Worm (Caenorhabditis elegans) whole organism, dauer: Measurements from ENCODE around the gene ooc-5.

ENCODE experiments used
- unc-62 ChIP-seq: sonication (generic microtip); optimal IDR thresholded peaks from 2 replicates; lab custom pipeline; 2017; ENCODE audit warnings: missing biosample characterization, missing genetic modification reagents, missing genetic modification characterization

ooc-5 gene

ce11 chrII:8992780-8993179 lies at the start of gene ooc-5:
Gene ooc-5 (plus strand): TSS chrII:8993160.
- TF ChIP-seq unc-62 (GFP tag; lab: Kevin White, UChicago): no peak

ce11 chrII:8945167-8945566 lies 47.8 kb upstream of the ooc-5 start:
- no peak for TF ChIP-seq unc-62 (GFP tag; lab: Kevin White, UChicago)

- TF ChIP-seq unc-62 (GFP tag; lab: Kevin White, UChicago): no peak
Observed at ce11 chrII:8947391-8947790, 45.6 kb upstream of the ooc-5 start, which contains the start of gene cutl-15. Gene cutl-15 (minus strand): TSS chrII:8947688.

- TF ChIP-seq unc-62 (GFP tag; lab: Kevin White, UChicago): no peak
Observed at ce11 chrII:8948640-8949039, 44.3 kb upstream of the ooc-5 start.

ce11 chrII:8951270-8951669 lies 41.7 kb upstream of the ooc-5 start:
- no peak for TF ChIP-seq unc-62 (GFP tag; lab: Kevin White, UChicago)

- no peak for TF ChIP-seq unc-62 (GFP tag; lab: Kevin White, UChicago)
Observed at ce11 chrII:8953703-8954102, 39.3 kb upstream of the ooc-5 start.

- no peak for TF ChIP-seq unc-62 (GFP tag; lab: Kevin White, UChicago)
Observed at ce11 chrII:8956896-8957295, 36.1 kb upstream of the ooc-5 start.

ce11 chrII:8959081-8959480 lies 33.9 kb upstream of the ooc-5 start:
- no peak for TF ChIP-seq unc-62 (GFP tag; lab: Kevin White, UChicago)

ce11 chrII:8960414-8960813 lies 32.5 kb upstream of the ooc-5 start, which contains the start of gene cal-2:
Gene cal-2 (plus strand): TSS chrII:8960714.
- no peak for TF ChIP-seq unc-62 (GFP tag; lab: Kevin White, UChicago)

- TF ChIP-seq unc-62 (GFP tag; lab: Kevin White, UChicago): no peak
Observed at ce11 chrII:8961450-8961849, 31.5 kb upstream of the ooc-5 start.

ce11 chrII:8962206-8962605 lies 30.8 kb upstream of the ooc-5 start:
- TF ChIP-seq unc-62 (GFP tag; lab: Kevin White, UChicago): no peak

- TF ChIP-seq unc-62 (GFP tag; lab: Kevin White, UChicago): no peak
Observed at ce11 chrII:8964049-8964448, 28.9 kb upstream of the ooc-5 start, which contains the start of gene sftd-3. Gene sftd-3 (minus strand): TSS chrII:8964149.

ce11 chrII:8964835-8965234 lies 28.1 kb upstream of the ooc-5 start, which contains the start of the genes ndub-3 and C18E9.2:
Gene ndub-3 (minus strand): TSS chrII:8964890.
Gene C18E9.2 (plus strand): TSS chrII:8965006.
- no peak for TF ChIP-seq unc-62 (GFP tag; lab: Kevin White, UChicago)

ce11 chrII:8969251-8970183 lies 23.4 kb upstream of the ooc-5 start, which contains the start of the genes szy-20 and C18E9.5:
Gene szy-20 (minus strand): TSS chrII:8969333.
Gene C18E9.5 (plus strand): TSS chrII:8969980.
- TF ChIP-seq unc-62 (GFP tag; lab: Kevin White, UChicago): no peak

- no peak for TF ChIP-seq unc-62 (GFP tag; lab: Kevin White, UChicago)
Observed at ce11 chrII:8973516-8974043, 19.4 kb upstream of the ooc-5 start, which contains the start of gene tomm-40. Gene tomm-40 (minus strand): TSS chrII:8973566.

- no peak for TF ChIP-seq unc-62 (GFP tag; lab: Kevin White, UChicago)
Observed at ce11 chrII:8982683-8983082, 10.3 kb upstream of the ooc-5 start, which contains the start of gene C18E9.7. Gene C18E9.7 (minus strand): TSS chrII:8982783.
